Worm (Caenorhabditis elegans): Measurements from ENCODE around the gene R05H10.3.

Gene R05H10.3

ce11 chrII:14928766-14929165 lies 59.0 kb downstream of the R05H10.3 start:
- no peak for TF ChIP-seq unc-62 (GFP tag; optimal IDR thresholded peaks at IDR 0.05)
- no peak for TF ChIP-seq jun-1 (tag; optimal IDR thresholded peaks at IDR 0.05)
- TF ChIP-seq nhr-23 (tag; optimal IDR thresholded peaks at IDR 0.05), result peak; percentile 9
